Worm (Caenorhabditis elegans): Measurements from ENCODE around the gene C02D5.2.

DNA sequence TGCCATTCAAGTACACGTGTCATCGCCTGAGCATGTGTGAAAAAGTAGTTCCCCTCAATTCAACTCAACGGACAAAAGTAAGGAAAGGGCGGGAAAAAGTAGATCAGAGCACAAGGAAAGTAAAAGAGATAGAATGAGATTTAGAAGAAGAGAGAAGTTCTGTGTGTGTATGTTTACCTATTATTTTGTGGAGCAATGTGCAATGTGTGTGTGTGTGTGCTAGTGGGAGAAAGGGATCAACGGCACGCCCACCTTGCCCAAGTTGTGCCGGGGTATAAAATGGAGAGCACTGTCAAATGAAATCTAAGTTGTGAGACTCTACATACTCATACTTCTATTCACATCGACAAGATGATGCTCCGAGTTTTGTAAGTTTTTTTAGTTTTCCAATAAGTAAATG, 32.4 kb upstream of the C02D5.2 start, which contains the start of gene idpp-15:
- TF ChIP-seq daf-19 (GFP tag; conservative IDR thresholded peaks at IDR 0.05) (no peak), set-16 (GFP tag; IDR thresholded peaks at IDR 0.05) (no peak), ama-1 (optimal IDR thresholded peaks at IDR 0.05) (no peak), snpc-4 (tag; optimal IDR thresholded peaks at IDR 0.05) (no peak), lin-1 (GFP tag; IDR thresholded peaks at IDR 0.05) (no peak), duxl-1 (tag; optimal IDR thresholded peaks at IDR 0.05; ENCODE audit: poor library complexity) (no peak), lin-39 (tag; optimal IDR thresholded peaks at IDR 0.05) (no peak)

Measured in whole organism, L4 larva.